Fruit fly (Drosophila melanogaster) whole organism, embryonic: ENCODE results near the gene obst-B.

Source experiments
- Antp ChIP-seq: fragments of 200-800 bp; sonication (Bioruptor generic); optimal IDR thresholded peaks from 3 replicates; lab custom pipeline; 2016; ENCODE audit warnings: missing biosample characterization, missing genetic modification characterization
- BEAF-32 ChIP-seq: fragments of 200-800 bp; sonication (Bioruptor generic); optimal IDR thresholded peaks from 3 replicates; lab custom pipeline; 2017; ENCODE audit warnings: missing biosample characterization, missing genetic modification characterization, mild to moderate bottlenecking, moderate library complexity, missing genetic modification reagents
- Bteb2 ChIP-seq: fragments of 200-800 bp; sonication (Bioruptor generic); optimal IDR thresholded peaks from 2 replicates; lab custom pipeline; 2016; ENCODE audit warnings: missing biosample characterization, missing genetic modification characterization
- CG10959 ChIP-seq: fragments of 200-800 bp; sonication (Bioruptor generic); IDR thresholded peaks from 2 replicates; pipeline ENCODE4 v1.3.6; 2022; ENCODE audit warnings: missing biosample characterization, missing genetic modification characterization
- CG12299 ChIP-seq: fragments of 200-800 bp; sonication (Bioruptor generic); optimal IDR thresholded peaks from 2 replicates; lab custom pipeline; 2018; ENCODE audit warnings: missing biosample characterization, mild to moderate bottlenecking, missing genetic modification characterization
- CG12744 ChIP-seq: fragments of 200-800 bp; sonication (Bioruptor generic); optimal IDR thresholded peaks from 2 replicates; lab custom pipeline; 2016; ENCODE audit warnings: missing biosample characterization, missing genetic modification characterization
- CG14965 ChIP-seq: fragments of 200-800 bp; sonication (Bioruptor generic); optimal IDR thresholded peaks from 2 replicates; lab custom pipeline; 2016; ENCODE audit warnings: missing biosample characterization, missing genetic modification characterization, borderline replicate concordance
- CG15073 ChIP-seq: fragments of 200-800 bp; sonication (Bioruptor generic); optimal IDR thresholded peaks from 2 replicates; lab custom pipeline; 2016; ENCODE audit warnings: missing biosample characterization, missing genetic modification characterization
- CG15514 ChIP-seq: fragments of 200-800 bp; sonication (Bioruptor generic); optimal IDR thresholded peaks from 3 replicates; lab custom pipeline; 2017; ENCODE audit warnings: missing biosample characterization, missing genetic modification characterization, mild to moderate bottlenecking, moderate library complexity, missing genetic modification reagents
- CG16779 ChIP-seq: fragments of 200-800 bp; sonication (Bioruptor generic); IDR thresholded peaks from 2 replicates; pipeline ENCODE4 v1.3.6; 2022; ENCODE audit warnings: missing biosample characterization, missing genetic modification characterization
- CG17361 ChIP-seq: fragments of 200-800 bp; sonication (Bioruptor generic); IDR thresholded peaks from 3 replicates; pipeline ENCODE4 v1.3.6; 2022; ENCODE audit warnings: missing biosample characterization, missing genetic modification characterization
- CG17385 ChIP-seq: fragments of 200-800 bp; sonication (Bioruptor generic); optimal IDR thresholded peaks from 3 replicates; lab custom pipeline; 2018; ENCODE audit warnings: missing biosample characterization, mild to moderate bottlenecking, missing genetic modification characterization
- CG17829 ChIP-seq: fragments of 200-800 bp; optimal IDR thresholded peaks from 2 replicates; lab custom pipeline; 2019; ENCODE audit warnings: missing biosample characterization, mild to moderate bottlenecking, missing genetic modification characterization, moderate library complexity
- CG17912 ChIP-seq: fragments of 200-800 bp; sonication (Bioruptor generic); optimal IDR thresholded peaks from 2 replicates; lab custom pipeline; 2018; ENCODE audit warnings: missing biosample characterization, mild to moderate bottlenecking, missing genetic modification characterization
- CG31365 ChIP-seq: fragments of 200-800 bp; sonication (Bioruptor generic); optimal IDR thresholded peaks from 2 replicates; lab custom pipeline; 2018; ENCODE audit warnings: missing biosample characterization, mild to moderate bottlenecking, missing genetic modification characterization
- CG3163 ChIP-seq: fragments of 200-800 bp; sonication (Bioruptor generic); optimal IDR thresholded peaks from 3 replicates; lab custom pipeline; 2016; ENCODE audit warnings: missing biosample characterization, missing genetic modification characterization
- CG4282 ChIP-seq: fragments of 200-800 bp; sonication (Bioruptor generic); optimal IDR thresholded peaks from 2 replicates; lab custom pipeline; 2016; ENCODE audit warnings: missing biosample characterization, missing genetic modification characterization
- CG4328 ChIP-seq: fragments of 200-800 bp; sonication (Bioruptor generic); optimal IDR thresholded peaks from 3 replicates; lab custom pipeline; 2017; ENCODE audit warnings: missing biosample characterization, missing genetic modification reagents, missing genetic modification characterization
- CG6683 ChIP-seq: fragments of 200-800 bp; sonication (Bioruptor generic); optimal IDR thresholded peaks from 2 replicates; lab custom pipeline; 2017; ENCODE audit warnings: missing biosample characterization, mild to moderate bottlenecking, missing genetic modification characterization, missing genetic modification reagents
- CG8290 ChIP-seq, 3 experiments: fragments of 200-800 bp; sonication (Bioruptor generic); optimal IDR thresholded peaks; 2 replicates each; lab custom pipeline; 2016 to 2019; ENCODE audit warnings: missing biosample characterization in 3 of 3, missing genetic modification characterization in 3 of 3, mild to moderate bottlenecking in 2 of 3, moderate library complexity in 1 of 3
- D ChIP-seq, 2 experiments: fragments of 200-800 bp in 1 of 2; fragments of >200 bp in 1 of 2; sonication (Bioruptor generic) in 1 of 2; optimal IDR thresholded peaks; 2 replicates in 1 of 2; 3 replicates in 1 of 2; lab custom pipeline; 2017; ENCODE audit warnings: mild to moderate bottlenecking in 1 of 2, missing biosample characterization in 1 of 2, missing genetic modification characterization in 1 of 2, missing genetic modification reagents in 1 of 2
- ERR ChIP-seq: fragments of 200-800 bp; sonication (Bioruptor generic); optimal IDR thresholded peaks from 2 replicates; lab custom pipeline; 2016; ENCODE audit warnings: missing biosample characterization, missing genetic modification characterization
- Hand ChIP-seq: fragments of 200-800 bp; sonication (Bioruptor generic); optimal IDR thresholded peaks from 2 replicates; lab custom pipeline; 2017; ENCODE audit warnings: mild to moderate bottlenecking, missing biosample characterization, missing genetic modification reagents, missing genetic modification characterization
- MTF-1 ChIP-seq: fragments of 200-800 bp; sonication (Bioruptor generic); optimal IDR thresholded peaks from 2 replicates; lab custom pipeline; 2018; ENCODE audit warnings: missing biosample characterization, mild to moderate bottlenecking, missing genetic modification characterization, borderline replicate concordance
- Med ChIP-seq: fragments of 200-800 bp; sonication (Bioruptor generic); peaks from one replicate; lab custom pipeline; 2016; ENCODE audit warnings: missing biosample characterization, missing genetic modification characterization, mild to moderate bottlenecking, inconsistent platforms, moderate library complexity
- Poxn ChIP-seq: fragments of 200-800 bp; sonication (Bioruptor generic); IDR thresholded peaks from 2 replicates; pipeline ENCODE4 v1.3.6; 2022; ENCODE audit warnings: missing biosample characterization, missing genetic modification characterization
- Ravus ChIP-seq: fragments of 200-800 bp; sonication (Bioruptor generic); IDR thresholded peaks from 2 replicates; pipeline ENCODE4 v1.3.6; 2022; ENCODE audit warnings: missing biosample characterization, missing genetic modification characterization
- Sry-δ ChIP-seq: fragments of 200-800 bp; sonication (Bioruptor generic); optimal IDR thresholded peaks from 2 replicates; lab custom pipeline; 2016; ENCODE audit warnings: missing biosample characterization, missing genetic modification characterization
- Ssrp ChIP-seq: fragments of 200-800 bp; sonication (Bioruptor generic); optimal IDR thresholded peaks from 2 replicates; lab custom pipeline; 2018; ENCODE audit warnings: missing biosample characterization, mild to moderate bottlenecking, missing genetic modification characterization, moderate library complexity
- bigmax ChIP-seq: fragments of 200-800 bp; sonication (Bioruptor generic); optimal IDR thresholded peaks from 2 replicates; lab custom pipeline; 2018; ENCODE audit warnings: missing biosample characterization, mild to moderate bottlenecking, missing genetic modification characterization
- corto ChIP-seq: fragments of 200-800 bp; sonication (Bioruptor generic); optimal IDR thresholded peaks from 2 replicates; lab custom pipeline; 2016; ENCODE audit warnings: missing biosample characterization, mild to moderate bottlenecking, missing genetic modification characterization, moderate library complexity
- crc ChIP-seq: fragments of 200-800 bp; sonication (Bioruptor generic); optimal IDR thresholded peaks from 2 replicates; lab custom pipeline; 2016; ENCODE audit warnings: missing biosample characterization, missing genetic modification characterization
- danr ChIP-seq: fragments of 200-800 bp; sonication (Bioruptor generic); IDR thresholded peaks from 2 replicates; pipeline ENCODE4 v1.3.6; 2022; ENCODE audit warnings: missing biosample characterization, missing genetic modification characterization
- dm ChIP-seq: fragments of 200-800 bp; sonication (Bioruptor generic); optimal IDR thresholded peaks from 3 replicates; lab custom pipeline; 2016; ENCODE audit warnings: missing biosample characterization, missing genetic modification characterization
- emc ChIP-seq: fragments of 200-800 bp; sonication (Bioruptor generic); optimal IDR thresholded peaks from 2 replicates; lab custom pipeline; 2016; ENCODE audit warnings: missing biosample characterization, missing genetic modification characterization
- eyg ChIP-seq: fragments of 200-800 bp; sonication (Bioruptor generic); optimal IDR thresholded peaks from 3 replicates; lab custom pipeline; 2016; ENCODE audit warnings: missing biosample characterization, missing genetic modification characterization
- gem ChIP-seq: fragments of 200-800 bp; sonication (Bioruptor generic); optimal IDR thresholded peaks from 2 replicates; lab custom pipeline; 2019; ENCODE audit warnings: missing biosample characterization, mild to moderate bottlenecking, missing genetic modification characterization, moderate library complexity
- klu ChIP-seq: fragments of 200-800 bp; sonication (Bioruptor generic); IDR thresholded peaks from 2 replicates; pipeline ENCODE4 v1.3.6; 2022; ENCODE audit warnings: missing biosample characterization, missing genetic modification characterization
- mam ChIP-seq: fragments of 200-800 bp; sonication (Bioruptor generic); optimal IDR thresholded peaks from 3 replicates; lab custom pipeline; 2016; ENCODE audit warnings: missing biosample characterization, missing genetic modification characterization
- oc ChIP-seq: fragments of 200-800 bp; sonication (Bioruptor generic); optimal IDR thresholded peaks from 2 replicates; lab custom pipeline; 2018; ENCODE audit warnings: missing biosample characterization, mild to moderate bottlenecking, missing genetic modification characterization, moderate library complexity
- otp ChIP-seq: fragments of 200-800 bp; sonication (Bioruptor generic); IDR thresholded peaks from 3 replicates; pipeline ENCODE4, ENCODE4 v1.3.6; 2022; ENCODE audit warnings: missing biosample characterization, missing genetic modification characterization
- schlank ChIP-seq: fragments of 200-800 bp; sonication (Bioruptor generic); optimal IDR thresholded peaks from 2 replicates; lab custom pipeline; 2018; ENCODE audit warnings: missing biosample characterization, mild to moderate bottlenecking, missing genetic modification characterization
- trh ChIP-seq: fragments of 200-800 bp; sonication (Bioruptor generic); optimal IDR thresholded peaks from 2 replicates; lab custom pipeline; 2016; ENCODE audit warnings: missing biosample characterization, missing genetic modification characterization
- ttk ChIP-seq: fragments of 200-800 bp; sonication (Bioruptor generic); IDR thresholded peaks from 2 replicates; pipeline ENCODE4 v2.1.2; 2022; ENCODE audit warnings: missing biosample characterization, missing genetic modification characterization
- vfl ChIP-seq: fragments of 200-800 bp; sonication (Bioruptor generic); optimal IDR thresholded peaks from 2 replicates; lab custom pipeline; 2016; ENCODE audit warnings: missing biosample characterization, missing genetic modification characterization
- wek ChIP-seq: fragments of 200-800 bp; sonication (Bioruptor generic); optimal IDR thresholded peaks from 3 replicates; lab custom pipeline; 2018; ENCODE audit warnings: missing biosample characterization, mild to moderate bottlenecking, missing genetic modification characterization, moderate library complexity
- zen ChIP-seq: fragments of 200-800 bp; sonication (Bioruptor generic); optimal IDR thresholded peaks from 3 replicates; lab custom pipeline; 2018; ENCODE audit warnings: missing biosample characterization, mild to moderate bottlenecking, missing genetic modification characterization, moderate library complexity
- zfh2 ChIP-seq: fragments of 200-800 bp; sonication (Bioruptor generic); optimal IDR thresholded peaks from 2 replicates; lab custom pipeline; 2016; ENCODE audit warnings: missing biosample characterization, missing genetic modification characterization

Gene obst-B

DNA sequence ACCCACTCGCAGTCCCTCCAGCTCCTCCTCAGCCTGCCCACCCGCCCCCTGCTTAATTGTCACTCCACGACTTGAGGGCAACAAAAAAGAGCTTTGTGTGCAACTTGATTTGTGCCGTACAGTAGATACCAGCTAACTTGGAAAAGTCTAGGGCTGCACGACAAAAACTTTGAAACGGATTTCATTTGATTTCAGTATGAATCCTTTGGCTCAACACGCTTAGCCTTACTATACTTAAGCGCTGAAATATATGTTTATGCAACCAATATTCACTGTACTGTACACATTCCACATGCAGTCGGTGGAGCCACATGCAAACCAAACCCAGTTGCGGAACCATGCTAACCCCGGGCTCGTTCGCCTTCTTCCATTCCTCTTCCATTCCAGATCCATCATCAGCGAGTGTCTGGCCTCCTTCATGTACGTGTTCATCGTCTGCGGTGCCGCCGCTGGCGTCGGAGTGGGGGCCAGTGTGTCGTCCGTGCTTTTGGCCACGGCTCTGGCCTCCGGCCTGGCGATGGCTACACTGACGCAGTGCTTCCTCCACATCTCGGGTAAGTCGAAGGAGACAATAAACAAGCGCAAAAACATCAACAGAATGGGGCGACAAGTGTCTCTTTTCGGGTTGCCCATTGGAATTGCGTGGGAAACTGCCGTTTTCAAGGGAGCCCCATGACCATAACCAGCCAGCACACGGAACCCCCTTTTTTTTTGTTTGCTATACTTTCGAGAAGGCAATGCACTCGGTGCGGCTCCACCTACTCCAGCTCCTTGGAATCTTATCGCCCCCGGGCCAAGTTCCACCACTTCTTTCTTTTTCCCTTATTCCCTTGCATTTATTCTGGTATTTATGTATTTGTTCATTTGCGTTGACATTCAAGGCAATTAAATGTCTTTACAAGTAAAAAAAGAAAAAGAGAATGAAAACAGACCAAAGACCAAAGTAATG lies 45.8 kb upstream of the obst-B start (continued):
- TF ChIP-seq schlank (tag; lab: Kevin White, UChicago) (no peak), mam (no peak), CG14965 (GFP tag; lab: Kevin White, UChicago) (no peak), Hand (no peak), Med (GFP tag; lab: Kevin White, UChicago) (peak; percentile 92), bigmax (GFP tag; lab: Kevin White, UChicago) (no peak), klu (no peak), MTF-1 (GFP tag; lab: Kevin White, UChicago) (no peak), gem (tag; lab: Kevin White, UChicago) (peak; percentile 63), emc (GFP tag; lab: Kevin White, UChicago) (no peak), ttk (GFP tag; lab: Robert Waterston, UW) (peak; percentile 82), zfh2 (GFP tag; lab: Kevin White, UChicago) (no peak), Antp (GFP tag; lab: Kevin White, UChicago) (peak; percentile 43), CG15514 (GFP tag; lab: Kevin White, UChicago) (no peak), Ravus (GFP tag; lab: Robert Waterston, UW) (no peak), BEAF-32 (GFP tag; lab: Kevin White, UChicago) (no peak), CG17361 (GFP tag; lab: Robert Waterston, UW) (peak; percentile 62; the same call in 2 of the 3 replicates), dm (GFP tag; lab: Kevin White, UChicago) (no peak), corto (GFP tag; lab: Kevin White, UChicago) (peak; percentile 66), CG12299 (tag; lab: Kevin White, UChicago) (no peak), CG15073 (GFP tag; lab: Kevin White, UChicago) (no peak), oc (tag; lab: Kevin White, UChicago) (no peak), CG3163 (GFP tag; lab: Kevin White, UChicago) (no peak), Bteb2 (GFP tag; lab: Kevin White, UChicago) (no peak), CG17912 (GFP tag; lab: Kevin White, UChicago) (no peak), zen (tag; lab: Kevin White, UChicago) (no peak), ERR (GFP tag; lab: Kevin White, UChicago) (no peak), CG12744 (GFP tag; lab: Kevin White, UChicago) (no peak), wek (no peak), D (optimal IDR thresholded peaks at IDR 0.05; lab: Kevin White, UChicago) (no peak), D (GFP tag; optimal IDR thresholded peaks at IDR 0.05; lab: Kevin White, UChicago) (peak; percentile 67), vfl (GFP tag; lab: Kevin White, UChicago) (no peak), CG17829 (tag; lab: Kevin White, UChicago) (peak; percentile 65), eyg (no peak), CG4282 (GFP tag; lab: Kevin White, UChicago) (no peak), Ssrp (tag; lab: Kevin White, UChicago) (peak; percentile 59), CG6683 (GFP tag; lab: Kevin White, UChicago) (no peak), CG8290 (GFP tag; optimal IDR thresholded peaks at IDR 0.05; lab: Kevin White, UChicago) (no peak), CG8290 (tag; optimal IDR thresholded peaks at IDR 0.05; lab: Kevin White, UChicago) (no peak), CG16779 (GFP tag; lab: Robert Waterston, UW) (no peak), Sry-δ (GFP tag; lab: Kevin White, UChicago) (no peak), otp (GFP tag; lab: Robert Waterston, UW) (peak; percentile 70; the same call in 2 of the 3 replicates), CG4328 (GFP tag; lab: Kevin White, UChicago) (no peak), CG10959 (GFP tag; lab: Robert Waterston, UW) (no peak), trh (GFP tag; lab: Kevin White, UChicago) (no peak), Poxn (GFP tag; lab: Robert Waterston, UW) (no peak), danr (GFP tag; lab: Robert Waterston, UW) (0 out of 2 replicates have a peak, but pooled peaks have one; percentile 21), crc (GFP tag; lab: Kevin White, UChicago) (no peak), CG31365 (tag; lab: Kevin White, UChicago) (no peak), CG17385 (GFP tag; lab: Kevin White, UChicago) (peak; percentile 28)
